Worm (Caenorhabditis elegans) whole organism, L2 larva: ENCODE results near the gene copg-1.

Experiments
- ceh-16 ChIP-seq: fragments of 150-350 bp; optimal IDR thresholded peaks from 2 replicates; lab custom pipeline; 2014; ENCODE audit warnings: missing biosample characterization, missing genetic modification characterization
- ceh-82 ChIP-seq: fragments of 150-350 bp; optimal IDR thresholded peaks from 2 replicates; lab custom pipeline; 2014; ENCODE audit warnings: missing biosample characterization, missing genetic modification characterization
- crh-2 ChIP-seq: sonication (generic microtip); optimal IDR thresholded peaks from 2 replicates; lab custom pipeline; 2017; ENCODE audit warnings: missing biosample characterization, missing genetic modification characterization
- elt-1 ChIP-seq: fragments of 150-350 bp; optimal IDR thresholded peaks from 2 replicates; lab custom pipeline; 2014; ENCODE audit warnings: missing biosample characterization, missing genetic modification characterization
- snpc-4 ChIP-seq: fragments of 150-350 bp; optimal IDR thresholded peaks from 2 replicates; lab custom pipeline; 2014; ENCODE audit warnings: missing biosample characterization, missing genetic modification characterization
- zag-1 ChIP-seq: fragments of 150-350 bp; optimal IDR thresholded peaks from 2 replicates; lab custom pipeline; 2014; ENCODE audit warnings: missing biosample characterization, missing genetic modification characterization

- TF ChIP-seq crh-2 (tag; lab: Kevin White, UChicago) (no peak), snpc-4 (tag; lab: Kevin White, UChicago) (no peak), ceh-16 (tag; lab: Kevin White, UChicago) (no peak), zag-1 (tag; lab: Kevin White, UChicago) (no peak), ceh-82 (tag; lab: Kevin White, UChicago) (no peak), elt-1 (tag; lab: Kevin White, UChicago) (no peak)
These were observed 22.6 kb downstream of the copg-1 start, which contains the start of gene pxf-1 for ce11 chrIV:10174328-10174727.
